Worm (Caenorhabditis elegans) whole organism, L2 larva: ENCODE measurements around the gene C49A9.5.
"Not testable (repeated sequence)": the region's sequence is repeated elsewhere in the genome, so short reads cannot be mapped to it uniquely, and the experiment has no call there.

Experiments
- C34F6.9 ChIP-seq: fragments of 150-350 bp; optimal IDR thresholded peaks from 2 replicates; lab custom pipeline; 2014; ENCODE audit warnings: missing biosample characterization, missing genetic modification characterization
- F13H6.1 ChIP-seq: sonication (generic microtip); optimal IDR thresholded peaks from 2 replicates; lab custom pipeline; 2016; ENCODE audit warnings: missing genetic modification characterization, missing compliant biosample characterization
- R02D3.7 ChIP-seq: fragments of 150-350 bp; optimal IDR thresholded peaks from 2 replicates; lab custom pipeline; 2014; ENCODE audit warnings: missing biosample characterization, missing genetic modification characterization
- Y55F3AM.14 ChIP-seq: fragments of 200-800 bp; sonication (Bioruptor generic); optimal IDR thresholded peaks from 2 replicates; lab custom pipeline; 2018; ENCODE audit warnings: mild to moderate bottlenecking, missing genetic modification characterization, missing compliant biosample characterization
- ZK546.5 ChIP-seq: sonication (generic microtip); optimal IDR thresholded peaks from 2 replicates; lab custom pipeline; 2017; ENCODE audit warnings: missing biosample characterization, missing genetic modification characterization
- alr-1 ChIP-seq: fragments of 150-350 bp; optimal IDR thresholded peaks from 2 replicates; lab custom pipeline; 2014; ENCODE audit warnings: missing biosample characterization, missing genetic modification characterization
- aly-2 ChIP-seq: fragments of 150-350 bp; optimal IDR thresholded peaks from 2 replicates; lab custom pipeline; 2014; ENCODE audit warnings: missing biosample characterization, missing genetic modification characterization
- blmp-1 ChIP-seq: sonication (generic microtip); optimal IDR thresholded peaks from 2 replicates; lab custom pipeline; 2017; ENCODE audit warnings: missing genetic modification characterization, mild to moderate bottlenecking, missing compliant biosample characterization, antibody characterized with exemption, moderate library complexity; ENCODE audit not compliant: insufficient read depth
- ceh-16 ChIP-seq: fragments of 150-350 bp; optimal IDR thresholded peaks from 2 replicates; lab custom pipeline; 2014; ENCODE audit warnings: missing biosample characterization, missing genetic modification characterization
- ceh-82 ChIP-seq: fragments of 150-350 bp; optimal IDR thresholded peaks from 2 replicates; lab custom pipeline; 2014; ENCODE audit warnings: missing biosample characterization, missing genetic modification characterization
- crh-2 ChIP-seq: sonication (generic microtip); optimal IDR thresholded peaks from 2 replicates; lab custom pipeline; 2017; ENCODE audit warnings: missing biosample characterization, missing genetic modification characterization
- dmd-4 ChIP-seq: sonication (generic microtip); optimal IDR thresholded peaks from 2 replicates; lab custom pipeline; 2017; ENCODE audit warnings: missing biosample characterization, missing genetic modification characterization
- egl-27 ChIP-seq: sonication (generic microtip); optimal IDR thresholded peaks from 3 replicates; lab custom pipeline; 2017; ENCODE audit warnings: missing biosample characterization, missing genetic modification reagents, missing genetic modification characterization
- elt-1 ChIP-seq: fragments of 150-350 bp; optimal IDR thresholded peaks from 2 replicates; lab custom pipeline; 2014; ENCODE audit warnings: missing biosample characterization, missing genetic modification characterization
- elt-3 ChIP-seq: sonication (generic microtip); optimal IDR thresholded peaks from 2 replicates; lab custom pipeline; 2017; ENCODE audit warnings: missing biosample characterization, missing genetic modification characterization
- fos-1 ChIP-seq: fragments of 150-350 bp; optimal IDR thresholded peaks from 2 replicates; lab custom pipeline; 2014; ENCODE audit warnings: missing biosample characterization, missing genetic modification characterization
- gmeb-1 ChIP-seq: fragments of 150-350 bp; optimal IDR thresholded peaks from 2 replicates; lab custom pipeline; 2014; ENCODE audit warnings: missing biosample characterization, missing genetic modification characterization
- lin-13 ChIP-seq: fragments of 150-350 bp; optimal IDR thresholded peaks from 2 replicates; lab custom pipeline; 2014; ENCODE audit warnings: missing biosample characterization, missing genetic modification reagents, missing genetic modification characterization
- lsy-2 ChIP-seq, 2 experiments: fragments of 150-350 bp in 1 of 2; sonication (generic microtip) in 1 of 2; optimal IDR thresholded peaks; 2 replicates each; lab custom pipeline; 2014 to 2017; ENCODE audit warnings: missing biosample characterization in 2 of 2, missing genetic modification characterization in 2 of 2
- mab-5 ChIP-seq: fragments of 150-350 bp; optimal IDR thresholded peaks from 2 replicates; lab custom pipeline; 2014; ENCODE audit warnings: missing biosample characterization, missing genetic modification characterization
- mdl-1 ChIP-seq, 2 experiments: fragments of 150-350 bp in 1 of 2; sonication (generic microtip) in 1 of 2; optimal IDR thresholded peaks; 2 replicates each; lab custom pipeline; 2017; ENCODE audit warnings: missing biosample characterization in 2 of 2, missing genetic modification characterization in 2 of 2
- nhr-129 ChIP-seq: fragments of 150-350 bp; optimal IDR thresholded peaks from 2 replicates; lab custom pipeline; 2014; ENCODE audit warnings: missing biosample characterization, missing genetic modification characterization
- nhr-23 ChIP-seq: fragments of 150-350 bp; optimal IDR thresholded peaks from 2 replicates; lab custom pipeline; 2014; ENCODE audit warnings: missing biosample characterization, missing genetic modification reagents, missing genetic modification characterization
- nhr-237 ChIP-seq: fragments of 150-350 bp; optimal IDR thresholded peaks from 2 replicates; lab custom pipeline; 2014; ENCODE audit warnings: missing biosample characterization, missing genetic modification characterization
- nhr-25 ChIP-seq: fragments of 150-350 bp; sonication (generic microtip); optimal IDR thresholded peaks from 3 replicates; lab custom pipeline; 2014; ENCODE audit warnings: missing biosample characterization, missing genetic modification characterization
- nhr-6 ChIP-seq: fragments of 150-350 bp; optimal IDR thresholded peaks from 2 replicates; lab custom pipeline; 2014; ENCODE audit warnings: missing biosample characterization, missing genetic modification characterization
- nhr-77 ChIP-seq: fragments of 150-350 bp; optimal IDR thresholded peaks from 2 replicates; lab custom pipeline; 2014; ENCODE audit warnings: missing biosample characterization, missing genetic modification characterization
- peb-1 ChIP-seq: fragments of 150-350 bp; optimal IDR thresholded peaks from 2 replicates; lab custom pipeline; 2014; ENCODE audit warnings: missing biosample characterization, missing genetic modification characterization
- sem-4 ChIP-seq: fragments of 150-350 bp; optimal IDR thresholded peaks from 2 replicates; lab custom pipeline; 2014; ENCODE audit warnings: missing biosample characterization, missing genetic modification reagents, missing genetic modification characterization
- skn-1 ChIP-seq: sonication (generic microtip); optimal IDR thresholded peaks from 2 replicates; lab custom pipeline; 2017; ENCODE audit warnings: missing biosample characterization, missing genetic modification characterization
- sma-9 ChIP-seq, 2 experiments: fragments of 150-350 bp in 1 of 2; sonication (generic microtip) in 1 of 2; optimal IDR thresholded peaks; 2 replicates each; lab custom pipeline; 2014 to 2016; ENCODE audit warnings: missing genetic modification characterization in 2 of 2, mild to moderate bottlenecking in 1 of 2, missing biosample characterization in 1 of 2, missing compliant biosample characterization in 1 of 2, missing genetic modification reagents in 1 of 2, moderate library complexity in 1 of 2
- snpc-4 ChIP-seq: fragments of 150-350 bp; optimal IDR thresholded peaks from 2 replicates; lab custom pipeline; 2014; ENCODE audit warnings: missing biosample characterization, missing genetic modification characterization
- unc-39 ChIP-seq: fragments of 150-350 bp; optimal IDR thresholded peaks from 2 replicates; lab custom pipeline; 2014; ENCODE audit warnings: missing biosample characterization, missing genetic modification characterization
- unc-55 ChIP-seq: fragments of 150-350 bp; sonication (generic microtip); optimal IDR thresholded peaks from 3 replicates; lab custom pipeline; 2014; ENCODE audit warnings: missing biosample characterization, missing genetic modification reagents, missing genetic modification characterization
- unc-62 ChIP-seq: fragments of 150-350 bp; optimal IDR thresholded peaks from 2 replicates; lab custom pipeline; 2014; ENCODE audit warnings: missing biosample characterization, missing genetic modification reagents, missing genetic modification characterization
- ztf-1 ChIP-seq: fragments of 200-800 bp; sonication (Bioruptor generic); conservative IDR thresholded peaks from 2 replicates; pipeline ENCODE4 v1.3.6; 2022; ENCODE audit warnings: missing genetic modification characterization, missing compliant biosample characterization
- ztf-11 ChIP-seq: sonication (generic microtip); optimal IDR thresholded peaks from 2 replicates; lab custom pipeline; 2017; ENCODE audit warnings: missing biosample characterization, missing genetic modification characterization
- ztf-4 ChIP-seq: fragments of 150-350 bp; optimal IDR thresholded peaks from 2 replicates; lab custom pipeline; 2014; ENCODE audit warnings: missing biosample characterization, missing genetic modification characterization

Gene C49A9.5

ce11 chrIV:6248486-6248885 is 35.0 kb downstream of the C49A9.5 start, which contains the start of gene acox-3:
Gene acox-3, minus strand, starts transcription at chrIV:6248492.
- peak; percentile 24 for TF ChIP-seq crh-2 (tag; lab: Kevin White, UChicago)
- peak; percentile 58 for TF ChIP-seq gmeb-1 (tag; lab: Kevin White, UChicago)
- TF ChIP-seq ceh-82 (tag; lab: Kevin White, UChicago) = no peak
- TF ChIP-seq nhr-23 = no peak
- no peak for TF ChIP-seq Y55F3AM.14
- no peak for TF ChIP-seq unc-55 (GFP tag; lab: Kevin White, UChicago)
- TF ChIP-seq sma-9 (GFP tag; optimal IDR thresholded peaks at IDR 0.05; lab: Kevin White, UChicago) = peak; percentile 82
- TF ChIP-seq sma-9 (tag; optimal IDR thresholded peaks at IDR 0.05; lab: Kevin White, UChicago) = no peak
- TF ChIP-seq ZK546.5 (tag; lab: Kevin White, UChicago) = no peak
- TF ChIP-seq peb-1 (tag; lab: Kevin White, UChicago) = no peak
- TF ChIP-seq unc-39 (tag; lab: Kevin White, UChicago) = no peak
- peak; percentile 56 for TF ChIP-seq fos-1 (tag; lab: Kevin White, UChicago)
- peak; percentile 28 for TF ChIP-seq blmp-1 (tag; lab: Kevin White, UChicago)

- peak; percentile 24 for TF ChIP-seq C34F6.9 (tag; lab: Kevin White, UChicago)
- no peak for TF ChIP-seq skn-1
- peak; percentile 79 for TF ChIP-seq unc-55 (GFP tag; lab: Kevin White, UChicago)
- peak; percentile 36 for TF ChIP-seq mab-5 (tag; lab: Kevin White, UChicago)
- no peak for TF ChIP-seq elt-3 (tag; lab: Kevin White, UChicago)
- no peak for TF ChIP-seq elt-1 (tag; lab: Kevin White, UChicago)
- TF ChIP-seq Y55F3AM.14 = no peak
- TF ChIP-seq lsy-2 (tag; optimal IDR thresholded peaks at IDR 0.05; lab: Kevin White, UChicago) = peak in 1 of 2 experiments; percentile 37
- TF ChIP-seq, all 48 proteins: peak for 4
Measured at ce11 chrIV:6249591-6249990, 36.1 kb downstream of the C49A9.5 start, which contains the start of gene F58F9.1. Gene F58F9.1, plus strand, starts transcription at chrIV:6249841.

- TF ChIP-seq elt-1 (tag; lab: Kevin White, UChicago); R02D3.7 (tag; lab: Kevin White, UChicago); snpc-4: not testable (repeated sequence)
Measured at ce11 chrIV:6253000-6253399, 39.5 kb downstream of the C49A9.5 start, which contains the start of gene T13A10.2. Gene T13A10.2, plus strand, starts transcription at chrIV:6253300.

ce11 chrIV:6254635-6255034 is 41.2 kb downstream of the C49A9.5 start, which contains the start of gene T13A10.64:
Gene T13A10.64, plus strand, starts transcription at chrIV:6254935.
- TF ChIP-seq nhr-23 = no peak
- TF ChIP-seq ztf-1 = no peak
- TF ChIP-seq skn-1 = no peak
- no peak for TF ChIP-seq mab-5 (tag; lab: Kevin White, UChicago)
- TF ChIP-seq blmp-1 (tag; lab: Kevin White, UChicago) = no peak
- TF ChIP-seq lin-13 (GFP tag; lab: Kevin White, UChicago) = no peak
- TF ChIP-seq, all 48 proteins: peak for 0

ce11 chrIV:6258967-6259366 is 45.5 kb downstream of the C49A9.5 start:
- TF ChIP-seq ztf-11 (tag; lab: Kevin White, UChicago) (no peak), elt-1 (tag; lab: Kevin White, UChicago) (no peak), snpc-4 (no peak), nhr-6 (no peak)

- TF ChIP-seq ztf-4 (no peak), nhr-77 (tag; lab: Kevin White, UChicago) (no peak), sem-4 (no peak), ceh-82 (tag; lab: Kevin White, UChicago) (no peak), aly-2 (tag; lab: Kevin White, UChicago) (no peak), unc-62 (no peak), nhr-129 (tag; lab: Kevin White, UChicago) (no peak), elt-1 (tag; lab: Kevin White, UChicago) (no peak), F13H6.1 (tag; lab: Kevin White, UChicago) (no peak), peb-1 (tag; lab: Kevin White, UChicago) (no peak), nhr-237 (tag; lab: Kevin White, UChicago) (no peak), alr-1 (no peak), ceh-16 (tag; lab: Kevin White, UChicago) (no peak), mdl-1 (tag; optimal IDR thresholded peaks at IDR 0.05; lab: Kevin White, UChicago) (no peak), egl-27 (tag; lab: Kevin White, UChicago) (no peak), skn-1 (no peak), nhr-25 (tag; lab: Kevin White, UChicago) (no peak), dmd-4 (tag; lab: Kevin White, UChicago) (no peak), gmeb-1 (tag; lab: Kevin White, UChicago) (no peak)
Measured at ce11 chrIV:6259732-6260131, 46.3 kb downstream of the C49A9.5 start, which contains the start of gene nlp-16. Gene nlp-16, minus strand, starts transcription at chrIV:6259832.
